Worm (Caenorhabditis elegans): Measurements from ENCODE around the gene F28A12.10.

The F28A12.10 gene

ce11 chrV:8662056-8663006 is 24.8 kb upstream of the F28A12.10 start:
- TF ChIP-seq zag-1 (tag; optimal IDR thresholded peaks at IDR 0.05) (no peak), elt-2 (tag; optimal IDR thresholded peaks at IDR 0.05) (no peak), nhr-23 (tag; optimal IDR thresholded peaks at IDR 0.05) (peak; percentile 57), pha-4 (tag; optimal IDR thresholded peaks at IDR 0.05) (no peak), nhr-67 (tag; optimal IDR thresholded peaks at IDR 0.05) (no peak), egl-5 (tag; optimal IDR thresholded peaks at IDR 0.05) (no peak), tbx-2 (tag; optimal IDR thresholded peaks at IDR 0.05) (no peak), sea-2 (GFP tag; optimal IDR thresholded peaks at IDR 0.05) (no peak), daf-12 (tag; optimal IDR thresholded peaks at IDR 0.05) (no peak), ceh-28 (tag; optimal IDR thresholded peaks at IDR 0.05) (no peak), ama-1 (optimal IDR thresholded peaks at IDR 0.05) (no peak), nfya-1 (tag; optimal IDR thresholded peaks at IDR 0.05; ENCODE audit: insufficient read depth) (peak; percentile 7), nhr-25 (tag; optimal IDR thresholded peaks at IDR 0.05) (peak; percentile 93), lsy-12 (tag; optimal IDR thresholded peaks at IDR 0.05) (peak; percentile 36), aly-2 (tag; optimal IDR thresholded peaks at IDR 0.05) (no peak), nhr-43 (tag; optimal IDR thresholded peaks at IDR 0.05; ENCODE audit: poor library complexity, severe bottlenecking) (peak; percentile 54), pqm-1 (tag; optimal IDR thresholded peaks at IDR 0.05) (peak; percentile 60), elt-1 (tag; optimal IDR thresholded peaks at IDR 0.05) (peak; percentile 46), skn-1 (tag; optimal IDR thresholded peaks at IDR 0.05) (no peak), unc-62 (GFP tag; optimal IDR thresholded peaks at IDR 0.05) (peak; percentile 37), ztf-4 (tag; optimal IDR thresholded peaks at IDR 0.05) (no peak), snpc-4 (tag; optimal IDR thresholded peaks at IDR 0.05) (no peak), nhr-28 (tag; optimal IDR thresholded peaks at IDR 0.05) (no peak)

ce11 chrV:8661241-8661954 is 23.8 kb upstream of the F28A12.10 start:
- TF ChIP-seq nhr-25 (tag; optimal IDR thresholded peaks at IDR 0.05) (peak; percentile 72), pha-4 (tag; optimal IDR thresholded peaks at IDR 0.05) (peak; percentile 63), ceh-16 (tag; optimal IDR thresholded peaks at IDR 0.05) (no peak), daf-12 (tag; optimal IDR thresholded peaks at IDR 0.05) (no peak), pqm-1 (tag; optimal IDR thresholded peaks at IDR 0.05) (peak; percentile 95), mml-1 (tag; optimal IDR thresholded peaks at IDR 0.05) (peak; percentile 7), nfya-1 (tag; optimal IDR thresholded peaks at IDR 0.05; ENCODE audit: insufficient read depth) (no peak), nhr-23 (tag; optimal IDR thresholded peaks at IDR 0.05) (peak; percentile 23), nhr-43 (tag; optimal IDR thresholded peaks at IDR 0.05; ENCODE audit: poor library complexity, severe bottlenecking) (peak; percentile 55), ZK546.5 (tag; optimal IDR thresholded peaks at IDR 0.05) (no peak), zag-1 (tag; optimal IDR thresholded peaks at IDR 0.05) (no peak), jun-1 (tag; optimal IDR thresholded peaks at IDR 0.05) (peak; percentile 55), elt-2 (tag; optimal IDR thresholded peaks at IDR 0.05) (peak; percentile 99), ztf-4 (tag; optimal IDR thresholded peaks at IDR 0.05) (no peak)

ce11 chrV:8660475-8660874 is 22.9 kb upstream of the F28A12.10 start:
- no peak for TF ChIP-seq pha-4 (tag; optimal IDR thresholded peaks at IDR 0.05)
- TF ChIP-seq elt-1 (tag; optimal IDR thresholded peaks at IDR 0.05): peak; percentile 61
- TF ChIP-seq tbx-2 (tag; optimal IDR thresholded peaks at IDR 0.05): no peak
- no peak for TF ChIP-seq ztf-11 (tag; optimal IDR thresholded peaks at IDR 0.05)
- TF ChIP-seq snpc-4 (tag; optimal IDR thresholded peaks at IDR 0.05): no peak
- TF ChIP-seq ZK546.5 (tag; optimal IDR thresholded peaks at IDR 0.05): no peak
- TF ChIP-seq nhr-25 (tag; optimal IDR thresholded peaks at IDR 0.05): peak; percentile 52
- no peak for TF ChIP-seq mml-1 (tag; optimal IDR thresholded peaks at IDR 0.05)
- TF ChIP-seq nhr-76 (tag; optimal IDR thresholded peaks at IDR 0.05): no peak
- peak; percentile 40 for TF ChIP-seq nhr-23 (tag; optimal IDR thresholded peaks at IDR 0.05)
- no peak for TF ChIP-seq nfya-1 (tag; optimal IDR thresholded peaks at IDR 0.05; ENCODE audit: insufficient read depth)
- TF ChIP-seq nhr-12 (tag; optimal IDR thresholded peaks at IDR 0.05): no peak
- peak; percentile 60 for TF ChIP-seq nhr-43 (tag; optimal IDR thresholded peaks at IDR 0.05; ENCODE audit: poor library complexity, severe bottlenecking)
- no peak for TF ChIP-seq ceh-28 (tag; optimal IDR thresholded peaks at IDR 0.05)
